Worm (Caenorhabditis elegans): ENCODE data around the gene adm-2.

The adm-2 gene

DNA sequence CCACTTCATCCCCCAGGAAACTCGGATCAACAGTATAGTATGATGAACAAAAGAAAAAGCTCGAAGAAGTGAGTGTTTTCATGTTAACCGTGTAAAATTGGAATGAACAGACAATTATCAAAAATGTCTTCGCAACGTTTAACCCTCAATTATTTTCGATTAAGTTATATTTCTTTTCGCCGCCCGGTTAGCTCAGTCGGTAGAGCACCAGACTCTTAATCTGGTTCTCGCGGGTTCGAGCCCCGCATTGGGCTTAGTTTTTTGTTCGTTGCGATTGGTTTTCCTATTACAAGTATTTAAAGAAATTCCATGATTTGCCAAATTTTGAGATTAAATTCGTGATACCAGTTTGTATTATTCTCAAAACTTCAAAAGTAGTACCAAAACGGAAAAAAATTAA is 42.0 kb downstream of the adm-2 start:
- TF ChIP-seq C38D4.7 (GFP tag; optimal IDR thresholded peaks at IDR 0.05) (no peak), ama-1 (optimal IDR thresholded peaks at IDR 0.05) (no peak), odd-2 (tag; optimal IDR thresholded peaks at IDR 0.05) (no peak), pqm-1 (tag; optimal IDR thresholded peaks at IDR 0.05) (no peak), sdc-2 (tag; optimal IDR thresholded peaks at IDR 0.05) (no peak), mec-3 (tag; optimal IDR thresholded peaks at IDR 0.05; ENCODE audit: borderline replicate concordance) (no peak), hlh-30 (tag; optimal IDR thresholded peaks at IDR 0.05; ENCODE audit: insufficient read depth) (no peak), nhr-232 (tag; optimal IDR thresholded peaks at IDR 0.05) (no peak), pat-9 (tag; optimal IDR thresholded peaks at IDR 0.05) (no peak), dve-1 (tag; optimal IDR thresholded peaks at IDR 0.05) (no peak), rnt-1 (tag; optimal IDR thresholded peaks at IDR 0.05) (no peak), ceh-24 (tag; optimal IDR thresholded peaks at IDR 0.05) (no peak), ztf-16 (tag; optimal IDR thresholded peaks at IDR 0.05) (no peak), gmeb-2 (tag; optimal IDR thresholded peaks at IDR 0.05) (no peak), che-1 (tag; optimal IDR thresholded peaks at IDR 0.05) (no peak), sox-2 (GFP tag; IDR thresholded peaks at IDR 0.05) (no peak), K02D7.2 (tag; optimal IDR thresholded peaks at IDR 0.05) (no peak), hlh-13 (GFP tag; optimal IDR thresholded peaks at IDR 0.05) (no peak), ceh-14 (tag; optimal IDR thresholded peaks at IDR 0.05) (no peak)

DNA sequence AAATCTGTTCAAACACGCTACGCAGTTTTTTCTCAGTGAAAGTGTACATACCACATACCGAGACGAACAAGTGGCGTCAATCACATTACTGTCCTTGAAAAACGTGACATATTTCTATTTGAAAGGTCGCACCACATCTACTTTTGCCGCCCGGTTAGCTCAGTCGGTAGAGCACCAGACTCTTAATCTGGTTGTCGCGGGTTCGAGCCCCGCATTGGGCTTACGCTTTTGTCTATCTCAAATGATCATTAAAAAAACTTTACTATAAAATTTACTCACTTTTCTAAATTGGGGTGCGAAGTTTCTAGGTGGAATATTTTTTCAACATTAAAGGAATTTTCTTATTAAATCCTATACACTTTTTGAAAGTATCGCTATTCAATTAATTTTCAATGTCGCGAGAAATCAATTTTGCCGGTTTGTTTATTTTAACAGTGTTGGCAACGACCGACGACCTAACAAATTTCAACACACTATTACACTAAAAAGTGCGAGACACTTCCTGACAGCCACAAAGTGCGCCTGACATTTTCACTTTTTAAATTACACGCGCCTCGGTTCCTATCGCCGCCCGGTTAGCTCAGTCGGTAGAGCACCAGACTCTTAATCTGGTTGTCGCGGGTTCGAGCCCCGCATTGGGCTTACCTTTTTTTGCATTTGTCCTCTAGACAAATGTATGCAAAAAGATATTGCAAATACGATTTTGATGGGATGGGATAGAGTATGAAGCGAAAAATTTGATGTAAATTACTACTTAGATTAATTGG is 42.6 kb downstream of the adm-2 start:
- peak; percentile 28 for TF ChIP-seq ref-2 (tag; optimal IDR thresholded peaks at IDR 0.05)
- peak; percentile 22 for TF ChIP-seq ceh-14 (tag; optimal IDR thresholded peaks at IDR 0.05)
- peak; percentile 46 for TF ChIP-seq che-1 (tag; optimal IDR thresholded peaks at IDR 0.05)
- TF ChIP-seq dmd-4 (tag; optimal IDR thresholded peaks at IDR 0.05; ENCODE audit: borderline replicate concordance): peak; percentile 19
- peak; percentile 17 for TF ChIP-seq gmeb-2 (tag; optimal IDR thresholded peaks at IDR 0.05)
- no peak for TF ChIP-seq unc-55 (GFP tag; optimal IDR thresholded peaks at IDR 0.05)
- TF ChIP-seq sox-4 (tag; optimal IDR thresholded peaks at IDR 0.05): peak; percentile 42
- TF ChIP-seq ceh-18 (tag; optimal IDR thresholded peaks at IDR 0.05): peak; percentile 60
- TF ChIP-seq pag-3 (tag; optimal IDR thresholded peaks at IDR 0.05; ENCODE audit: borderline replicate concordance): no peak
- no peak for TF ChIP-seq C38D4.7 (GFP tag; optimal IDR thresholded peaks at IDR 0.05)

DNA sequence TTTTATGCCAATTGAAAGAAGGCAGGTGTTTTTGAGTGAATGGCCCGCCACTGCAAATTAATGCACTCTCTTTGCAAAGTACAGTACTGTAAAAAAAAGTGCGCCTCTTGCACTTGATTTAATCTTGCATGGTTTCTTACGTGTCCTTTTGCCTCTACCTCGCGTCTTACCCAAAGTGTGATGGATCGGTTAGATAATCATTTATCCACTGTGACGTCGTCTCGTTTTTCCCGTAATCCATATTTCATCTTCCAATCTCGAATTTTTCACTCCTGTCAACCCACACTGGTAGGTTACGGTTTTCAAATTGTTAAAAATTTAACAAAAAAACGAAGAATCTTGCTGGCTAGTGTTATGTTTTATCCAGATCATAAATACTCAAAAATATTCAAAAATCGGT is 48.9 kb downstream of the adm-2 start:
- TF ChIP-seq ets-4 (tag; optimal IDR thresholded peaks at IDR 0.05) (no peak), che-1 (tag; optimal IDR thresholded peaks at IDR 0.05) (no peak), hlh-6 (tag; optimal IDR thresholded peaks at IDR 0.05) (no peak), hlh-8 (tag; optimal IDR thresholded peaks at IDR 0.05) (no peak), pag-3 (tag; optimal IDR thresholded peaks at IDR 0.05; ENCODE audit: borderline replicate concordance) (no peak), pha-2 (tag; optimal IDR thresholded peaks at IDR 0.05) (no peak), hlh-30 (tag; optimal IDR thresholded peaks at IDR 0.05; ENCODE audit: insufficient read depth) (no peak), C08G9.2 (tag; optimal IDR thresholded peaks at IDR 0.05) (no peak), fax-1 (tag; optimal IDR thresholded peaks at IDR 0.05) (no peak), ztf-16 (tag; optimal IDR thresholded peaks at IDR 0.05) (no peak), K02D7.2 (tag; optimal IDR thresholded peaks at IDR 0.05) (no peak), rnt-1 (tag; optimal IDR thresholded peaks at IDR 0.05) (no peak), T23F11.4 (GFP tag; optimal IDR thresholded peaks at IDR 0.05) (no peak), elt-4 (tag; optimal IDR thresholded peaks at IDR 0.05) (no peak), F13H6.1 (tag; optimal IDR thresholded peaks at IDR 0.05) (no peak), ceh-14 (tag; optimal IDR thresholded peaks at IDR 0.05) (no peak), pha-4 (tag; optimal IDR thresholded peaks at IDR 0.05) (no peak)

All from whole organism, late embryonic.